Fruit fly (Drosophila melanogaster): ENCODE data around the gene CG11052.

Gene CG11052

DNA sequence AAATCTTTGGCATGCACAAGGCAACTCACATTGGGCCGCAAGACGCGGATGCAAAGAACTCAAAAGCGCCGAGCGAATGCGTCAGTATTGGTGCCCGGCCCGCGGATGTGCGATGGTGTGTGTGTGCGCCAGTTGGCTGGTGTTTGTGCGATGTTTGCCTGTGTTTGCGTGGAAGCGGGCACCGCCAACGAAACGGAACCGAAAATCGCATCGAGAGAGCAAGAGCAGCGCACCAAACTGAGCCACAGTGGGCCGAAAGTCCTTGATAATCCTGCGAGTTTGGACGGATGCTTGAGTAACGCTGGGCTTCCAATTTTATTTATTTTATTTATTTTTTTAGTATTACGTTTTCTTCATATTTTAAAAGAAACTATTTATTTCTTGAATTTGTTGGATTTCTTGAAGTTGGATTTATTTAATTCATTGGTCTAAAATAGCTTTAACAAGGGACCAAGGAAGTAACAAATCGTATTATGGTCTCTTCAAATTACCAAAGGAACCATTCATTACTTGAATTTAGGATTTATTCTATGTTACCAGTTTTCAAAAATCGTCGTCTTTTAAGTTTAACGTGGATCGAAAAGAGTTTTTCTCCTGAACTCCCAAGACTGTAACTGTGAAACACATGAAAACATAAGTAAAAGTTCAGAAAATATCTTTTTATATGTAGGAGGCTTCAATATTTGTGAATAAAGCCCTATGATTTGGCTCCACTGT is 46.2 kb downstream of the CG11052 start:
- TF ChIP-seq Vsx2 (GFP tag; optimal IDR thresholded peaks at IDR 0.05; ENCODE audit: partially characterized antibody), result no peak
- TF ChIP-seq woc (GFP tag; optimal IDR thresholded peaks at IDR 0.05), result peak; percentile 61
- no peak for TF ChIP-seq Hnf4 (GFP tag; optimal IDR thresholded peaks at IDR 0.05)
- peak; percentile 11 for TF ChIP-seq Rel (GFP tag; optimal IDR thresholded peaks at IDR 0.05)
- no peak for TF ChIP-seq Rel (tag; optimal IDR thresholded peaks at IDR 0.05)
- peak; percentile 45 for TF ChIP-seq fru (GFP tag; optimal IDR thresholded peaks at IDR 0.05)
- TF ChIP-seq CrebA (GFP tag; optimal IDR thresholded peaks at IDR 0.05; ENCODE audit: borderline replicate concordance), result peak; percentile 20
- TF ChIP-seq jim (GFP tag; optimal IDR thresholded peaks at IDR 0.05), result no peak
- no peak for TF ChIP-seq Mio (GFP tag; optimal IDR thresholded peaks at IDR 0.05)
- peak; percentile 67 for TF ChIP-seq Sp1 (GFP tag; optimal IDR thresholded peaks at IDR 0.05)
- TF ChIP-seq dl (GFP tag; optimal IDR thresholded peaks at IDR 0.05; ENCODE audit: insufficient read depth in 1 of 2, partially characterized antibody in 2 of 2), result peak in 1 of 2 experiments; percentile 32
- TF ChIP-seq OdsH (GFP tag; optimal IDR thresholded peaks at IDR 0.05), result peak; percentile 37
- no peak for TF ChIP-seq br (GFP tag; optimal IDR thresholded peaks at IDR 0.05)
- no peak for TF ChIP-seq brk (GFP tag; optimal IDR thresholded peaks at IDR 0.05)
- peak; percentile 1 for TF ChIP-seq CG9705 (GFP tag; optimal IDR thresholded peaks at IDR 0.05)
- no peak for TF ChIP-seq dsf (GFP tag; optimal IDR thresholded peaks at IDR 0.05; ENCODE audit: borderline replicate concordance)
- TF ChIP-seq Dif (GFP tag; optimal IDR thresholded peaks at IDR 0.05; ENCODE audit: partially characterized antibody), result peak; percentile 9
- TF ChIP-seq Jra (GFP tag; optimal IDR thresholded peaks at IDR 0.05), result no peak
- no peak for TF ChIP-seq lola (GFP tag; optimal IDR thresholded peaks at IDR 0.05)
- peak; percentile 48 for TF ChIP-seq Hr83 (GFP tag; optimal IDR thresholded peaks at IDR 0.05; ENCODE audit: poor library complexity, severe bottlenecking)
- no peak for TF ChIP-seq GATAd (GFP tag; optimal IDR thresholded peaks at IDR 0.05)
- TF ChIP-seq Hr78 (GFP tag; optimal IDR thresholded peaks at IDR 0.05), result no peak
- no peak for TF ChIP-seq Myc (optimal IDR thresholded peaks at IDR 0.05)
- peak; percentile 61 for TF ChIP-seq dmrt93B (GFP tag; optimal IDR thresholded peaks at IDR 0.05)
- TF ChIP-seq Abd-B (GFP tag; optimal IDR thresholded peaks at IDR 0.05), result no peak
- TF ChIP-seq ey (GFP tag; optimal IDR thresholded peaks at IDR 0.05), result peak; percentile 11
- TF ChIP-seq CG32264 (GFP tag; optimal IDR thresholded peaks at IDR 0.05), result no peak
- no peak for TF ChIP-seq tai (GFP tag; optimal IDR thresholded peaks at IDR 0.05)
- no peak for TF ChIP-seq Dfd (GFP tag; optimal IDR thresholded peaks at IDR 0.05)
- TF ChIP-seq N (GFP tag; optimal IDR thresholded peaks at IDR 0.05), result peak; percentile 59
- TF ChIP-seq pan (optimal IDR thresholded peaks at IDR 0.05), result no peak
- no peak for TF ChIP-seq sage (GFP tag; optimal IDR thresholded peaks at IDR 0.05)
- peak; percentile 15 for TF ChIP-seq h (GFP tag; optimal IDR thresholded peaks at IDR 0.05)
- peak in 1 of 2 experiments; percentile 72 for TF ChIP-seq foxo (GFP tag; optimal IDR thresholded peaks at IDR 0.05)
- peak; percentile 39 for TF ChIP-seq rgr (GFP tag; optimal IDR thresholded peaks at IDR 0.05)
- TF ChIP-seq sv (GFP tag; optimal IDR thresholded peaks at IDR 0.05), result peak; percentile 8
- no peak for TF ChIP-seq usp (GFP tag; optimal IDR thresholded peaks at IDR 0.05)
- TF ChIP-seq psq (GFP tag; optimal IDR thresholded peaks at IDR 0.05), result peak; percentile 61
- TF ChIP-seq HLH106 (tag; optimal IDR thresholded peaks at IDR 0.05), result peak; percentile 66

dm6 chr3R:7961348-7961747 is 47.7 kb downstream of the CG11052 start:
- TF ChIP-seq psq (GFP tag; optimal IDR thresholded peaks at IDR 0.05) (no peak), Dif (GFP tag; optimal IDR thresholded peaks at IDR 0.05; ENCODE audit: partially characterized antibody) (no peak), Dfd (GFP tag; optimal IDR thresholded peaks at IDR 0.05) (no peak), CG32264 (GFP tag; optimal IDR thresholded peaks at IDR 0.05) (no peak), lola (GFP tag; optimal IDR thresholded peaks at IDR 0.05) (no peak), N (GFP tag; optimal IDR thresholded peaks at IDR 0.05) (no peak), pan (optimal IDR thresholded peaks at IDR 0.05) (no peak), usp (GFP tag; optimal IDR thresholded peaks at IDR 0.05) (no peak), brk (GFP tag; optimal IDR thresholded peaks at IDR 0.05) (no peak), foxo (GFP tag; optimal IDR thresholded peaks at IDR 0.05) (no peak), rgr (GFP tag; optimal IDR thresholded peaks at IDR 0.05) (no peak), CrebA (GFP tag; optimal IDR thresholded peaks at IDR 0.05; ENCODE audit: borderline replicate concordance) (no peak), tai (GFP tag; optimal IDR thresholded peaks at IDR 0.05) (no peak), dmrt93B (GFP tag; optimal IDR thresholded peaks at IDR 0.05) (no peak), Hr78 (GFP tag; optimal IDR thresholded peaks at IDR 0.05) (no peak)

Measured in whole organism, wandering third instar larva.